Worm (Caenorhabditis elegans) whole organism, L1 larva: ENCODE data around the gene C06A8.8.

Experiments used
- C16A3.4 ChIP-seq: fragments of 150-350 bp; optimal IDR thresholded peaks from 2 replicates; lab custom pipeline; 2014; ENCODE audit warnings: missing biosample characterization, missing genetic modification characterization
- C34B4.2 ChIP-seq: sonication (generic microtip); optimal IDR thresholded peaks from 2 replicates; lab custom pipeline; 2017; ENCODE audit warnings: mild to moderate bottlenecking, missing genetic modification characterization, missing compliant biosample characterization
- aha-1 ChIP-seq: fragments of 150-350 bp; optimal IDR thresholded peaks from 2 replicates; lab custom pipeline; 2014; ENCODE audit warnings: missing biosample characterization, missing genetic modification characterization
- ama-1 ChIP-seq: fragments of 150-350 bp; optimal IDR thresholded peaks from 2 replicates; lab custom pipeline; 2014
- ceh-63 ChIP-seq: fragments of 200-800 bp; sonication (Bioruptor generic); optimal IDR thresholded peaks from 2 replicates; lab custom pipeline; 2018; ENCODE audit warnings: mild to moderate bottlenecking, missing genetic modification characterization, missing compliant biosample characterization
- ceh-88 ChIP-seq: fragments of 200-800 bp; sonication (Bioruptor generic); IDR thresholded peaks from 2 replicates; pipeline ENCODE4 v1.3.6; 2022; ENCODE audit warnings: missing genetic modification characterization, missing compliant biosample characterization
- ceh-90 ChIP-seq: sonication (generic microtip); optimal IDR thresholded peaks from 2 replicates; lab custom pipeline; 2016; ENCODE audit warnings: missing genetic modification characterization, missing compliant biosample characterization
- ces-1 ChIP-seq: fragments of 150-350 bp; optimal IDR thresholded peaks from 2 replicates; lab custom pipeline; 2014; ENCODE audit warnings: missing biosample characterization, missing genetic modification reagents, missing genetic modification characterization
- fkh-10 ChIP-seq: sonication (generic microtip); optimal IDR thresholded peaks from 2 replicates; lab custom pipeline; 2017; ENCODE audit warnings: missing biosample characterization, missing genetic modification reagents, missing genetic modification characterization
- fkh-4 ChIP-seq: sonication (generic microtip); optimal IDR thresholded peaks from 2 replicates; lab custom pipeline; 2016; ENCODE audit warnings: missing compliant biosample characterization, missing genetic modification characterization, borderline replicate concordance
- irx-1 ChIP-seq: sonication (generic microtip); optimal IDR thresholded peaks from 2 replicates; lab custom pipeline; 2016; ENCODE audit warnings: missing genetic modification characterization, missing compliant biosample characterization
- lin-14 ChIP-seq: fragments of 200-800 bp; sonication (Bioruptor generic); optimal IDR thresholded peaks from 2 replicates; lab custom pipeline; 2018; ENCODE audit warnings: mild to moderate bottlenecking, missing genetic modification characterization, moderate library complexity, missing compliant biosample characterization
- mab-9 ChIP-seq: fragments of 200-800 bp; sonication (Bioruptor generic); IDR thresholded peaks from 2 replicates; pipeline ENCODE4 v1.3.6; 2022; ENCODE audit warnings: missing genetic modification reagents, missing genetic modification characterization, missing compliant biosample characterization
- mep-1 ChIP-seq: fragments of 150-350 bp; optimal IDR thresholded peaks from 2 replicates; lab custom pipeline; 2014; ENCODE audit warnings: missing biosample characterization, missing genetic modification characterization
- nhr-11 ChIP-seq: fragments of 150-350 bp; optimal IDR thresholded peaks from 2 replicates; lab custom pipeline; 2014; ENCODE audit warnings: missing biosample characterization, missing genetic modification characterization
- nhr-28 ChIP-seq: fragments of 150-350 bp; optimal IDR thresholded peaks from 2 replicates; lab custom pipeline; 2014; ENCODE audit warnings: missing biosample characterization, missing genetic modification characterization
- nhr-47 ChIP-seq: sonication (generic microtip); optimal IDR thresholded peaks from 2 replicates; lab custom pipeline; 2016; ENCODE audit warnings: mild to moderate bottlenecking, missing genetic modification characterization, moderate library complexity, missing compliant biosample characterization
- nhr-71 ChIP-seq: sonication (generic microtip); optimal IDR thresholded peaks from 2 replicates; lab custom pipeline; 2016; ENCODE audit warnings: mild to moderate bottlenecking, missing genetic modification characterization, moderate library complexity, missing compliant biosample characterization
- nhr-76 ChIP-seq: sonication (generic microtip); optimal IDR thresholded peaks from 2 replicates; lab custom pipeline; 2017; ENCODE audit warnings: missing biosample characterization, missing genetic modification characterization
- nhr-84 ChIP-seq: sonication (generic microtip); optimal IDR thresholded peaks from 2 replicates; lab custom pipeline; 2017; ENCODE audit warnings: missing biosample characterization, missing genetic modification characterization
- nhr-85 ChIP-seq: sonication (generic microtip); peaks from one replicate; lab custom pipeline; 2016; ENCODE audit warnings: missing genetic modification characterization, inconsistent platforms, missing compliant biosample characterization
- pag-3 ChIP-seq: sonication (generic microtip); optimal IDR thresholded peaks from 2 replicates; lab custom pipeline; 2017; ENCODE audit warnings: missing genetic modification characterization, mild to moderate bottlenecking, missing compliant biosample characterization, antibody characterized with exemption, borderline replicate concordance; ENCODE audit not compliant: insufficient read depth
- rnt-1 ChIP-seq: sonication (generic microtip); optimal IDR thresholded peaks from 2 replicates; lab custom pipeline; 2016; ENCODE audit warnings: mild to moderate bottlenecking, missing genetic modification characterization, moderate library complexity, missing compliant biosample characterization
- skn-1 ChIP-seq: fragments of 150-350 bp; optimal IDR thresholded peaks from 2 replicates; lab custom pipeline; 2014; ENCODE audit warnings: missing biosample characterization, missing genetic modification characterization
- sptf-1 ChIP-seq: fragments of 150-350 bp; optimal IDR thresholded peaks from 2 replicates; lab custom pipeline; 2014; ENCODE audit warnings: missing biosample characterization, missing genetic modification characterization
- swsn-7 ChIP-seq: sonication (generic microtip); optimal IDR thresholded peaks from 2 replicates; lab custom pipeline; 2016; ENCODE audit warnings: missing genetic modification characterization, missing compliant biosample characterization
- tbx-2 ChIP-seq: sonication (generic microtip); optimal IDR thresholded peaks from 2 replicates; lab custom pipeline; 2016; ENCODE audit warnings: missing genetic modification characterization, missing compliant biosample characterization
- unc-30 ChIP-seq: sonication (generic microtip); optimal IDR thresholded peaks from 2 replicates; lab custom pipeline; 2017; ENCODE audit warnings: missing biosample characterization, missing genetic modification characterization
- unc-86 ChIP-seq: sonication (generic microtip); optimal IDR thresholded peaks from 2 replicates; lab custom pipeline; 2016; ENCODE audit warnings: missing genetic modification characterization, missing compliant biosample characterization
- vab-15 ChIP-seq: sonication (generic microtip); optimal IDR thresholded peaks from 2 replicates; lab custom pipeline; 2017; ENCODE audit warnings: missing genotype, mild to moderate bottlenecking, missing genetic modification characterization, missing compliant biosample characterization
- xbp-1 ChIP-seq: sonication (generic microtip); optimal IDR thresholded peaks from 2 replicates; lab custom pipeline; 2016; ENCODE audit warnings: missing genetic modification characterization, missing compliant biosample characterization
- ztf-11 ChIP-seq, 2 experiments: sonication (generic microtip); optimal IDR thresholded peaks; 2 replicates each; lab custom pipeline; 2016 to 2017; ENCODE audit warnings: missing genetic modification characterization in 2 of 2, missing biosample characterization in 1 of 2, missing compliant biosample characterization in 1 of 2

Gene C06A8.8

DNA sequence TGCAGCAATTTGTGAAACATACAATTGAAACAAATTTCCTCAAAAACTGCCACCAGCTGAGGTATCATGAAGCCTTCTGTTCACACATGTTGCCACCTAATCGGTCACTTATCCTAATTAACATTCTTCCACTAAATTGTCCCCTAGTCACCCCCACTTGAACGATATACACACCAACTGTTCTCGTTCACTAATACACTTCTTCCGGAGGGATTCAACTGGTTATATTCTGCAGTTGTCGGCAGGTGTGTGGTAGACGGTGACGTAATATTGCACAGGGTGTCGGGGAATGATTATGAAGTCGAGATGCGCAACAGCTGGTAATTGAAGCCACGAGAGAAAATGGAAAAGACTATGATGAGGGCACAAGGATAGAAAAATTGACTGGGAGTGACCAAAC, 43.6 kb upstream of the C06A8.8 start:
- TF ChIP-seq mep-1 (peak; percentile 9), nhr-85 (tag; lab: Kevin White, UChicago) (peak; percentile 61), fkh-10 (GFP tag; lab: Kevin White, UChicago) (no peak), vab-15 (peak; percentile 54), nhr-47 (tag; lab: Kevin White, UChicago) (no peak), lin-14 (peak; percentile 18), ceh-63 (GFP tag; lab: Kevin White, UChicago) (no peak), ztf-11 (tag; optimal IDR thresholded peaks at IDR 0.05; lab: Kevin White, UChicago) (peak in 1 of 2 experiments; percentile 85), aha-1 (no peak), tbx-2 (peak; percentile 79), ces-1 (GFP tag; lab: Kevin White, UChicago) (no peak), nhr-28 (tag; lab: Kevin White, UChicago) (no peak), nhr-71 (tag; lab: Kevin White, UChicago) (no peak), nhr-84 (tag; lab: Kevin White, UChicago) (no peak)
- TF ChIP-seq, all 84 proteins: peak for 6

DNA sequence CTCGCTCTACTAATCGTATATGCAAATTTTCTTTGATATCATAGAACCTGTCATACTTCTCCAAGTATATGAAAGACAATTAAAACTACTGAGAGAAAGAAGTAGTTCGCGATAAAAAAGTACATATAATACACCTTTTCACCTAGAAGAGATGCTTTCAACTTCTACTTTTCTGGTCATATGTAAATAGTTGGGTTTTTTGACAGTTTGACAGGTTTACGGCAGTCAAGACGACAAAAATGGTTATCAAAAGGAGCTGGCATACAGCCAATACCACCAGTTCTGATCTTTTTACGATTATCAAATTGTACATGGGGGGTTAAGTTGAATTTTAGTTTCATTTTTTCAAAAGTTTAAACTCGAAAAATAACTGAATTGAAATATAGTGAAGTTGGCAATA, 43.1 kb upstream of the C06A8.8 start:
- no peak for TF ChIP-seq sptf-1 (tag; lab: Kevin White, UChicago)
- TF ChIP-seq fkh-4: no peak
- no peak for TF ChIP-seq nhr-76 (tag; lab: Kevin White, UChicago)
- TF ChIP-seq nhr-71 (tag; lab: Kevin White, UChicago): no peak
- TF ChIP-seq mab-9 (GFP tag; lab: Robert Waterston, UW): no peak
- no peak for TF ChIP-seq fkh-10 (GFP tag; lab: Kevin White, UChicago)
- TF ChIP-seq nhr-11 (tag; lab: Kevin White, UChicago): no peak
- no peak for TF ChIP-seq pag-3 (tag; lab: Kevin White, UChicago)
- no peak for TF ChIP-seq unc-30 (tag; lab: Kevin White, UChicago)
- no peak for TF ChIP-seq unc-86 (tag; lab: Kevin White, UChicago)
- no peak for TF ChIP-seq C34B4.2 (tag; lab: Kevin White, UChicago)
- TF ChIP-seq, all 84 proteins: peak for 0

DNA sequence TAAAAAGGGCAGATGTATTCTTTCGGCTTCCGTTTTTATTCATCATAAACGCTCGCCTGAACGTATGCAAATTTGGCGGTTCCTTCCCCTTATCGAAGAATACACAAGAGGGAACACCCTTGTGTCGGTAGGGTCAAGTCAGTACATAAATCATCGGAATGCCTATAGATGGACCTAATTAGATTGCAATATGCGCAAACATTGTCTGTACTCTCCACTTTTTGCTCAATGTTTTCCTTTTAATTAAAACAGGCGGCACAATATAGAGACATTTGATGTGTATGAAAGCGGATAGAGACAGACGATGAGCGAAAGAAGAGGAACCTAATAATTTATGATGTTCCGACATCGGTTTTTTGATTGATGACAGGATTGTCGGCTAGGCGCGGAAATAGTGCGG, 42.4 kb upstream of the C06A8.8 start:
- TF ChIP-seq skn-1 (tag; lab: Kevin White, UChicago) (no peak), ztf-11 (tag; optimal IDR thresholded peaks at IDR 0.05; lab: Kevin White, UChicago) (peak in 1 of 2 experiments; percentile 47), tbx-2 (peak; percentile 49), irx-1 (tag; lab: Kevin White, UChicago) (no peak), unc-86 (tag; lab: Kevin White, UChicago) (peak; percentile 50)

DNA sequence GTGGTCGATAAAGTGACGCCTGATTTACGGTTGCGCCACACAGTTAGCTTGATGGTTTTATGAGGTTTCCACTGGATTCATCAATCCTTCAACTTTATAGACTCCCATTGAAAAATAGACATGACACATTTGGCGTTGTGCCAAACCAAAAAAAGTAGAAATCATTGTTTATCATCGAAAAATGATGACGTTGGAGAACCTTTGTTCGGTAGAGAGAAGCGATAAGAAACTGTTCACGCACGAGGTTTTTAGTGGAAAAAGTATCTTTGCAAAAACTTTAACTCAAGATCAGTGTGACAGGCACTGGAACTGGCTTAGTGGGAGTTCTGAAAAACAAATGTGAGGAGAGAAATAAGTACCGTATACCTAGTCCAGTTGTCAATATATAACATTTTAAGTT, 41.8 kb upstream of the C06A8.8 start:
- no peak for TF ChIP-seq swsn-7 (tag; lab: Kevin White, UChicago)

DNA sequence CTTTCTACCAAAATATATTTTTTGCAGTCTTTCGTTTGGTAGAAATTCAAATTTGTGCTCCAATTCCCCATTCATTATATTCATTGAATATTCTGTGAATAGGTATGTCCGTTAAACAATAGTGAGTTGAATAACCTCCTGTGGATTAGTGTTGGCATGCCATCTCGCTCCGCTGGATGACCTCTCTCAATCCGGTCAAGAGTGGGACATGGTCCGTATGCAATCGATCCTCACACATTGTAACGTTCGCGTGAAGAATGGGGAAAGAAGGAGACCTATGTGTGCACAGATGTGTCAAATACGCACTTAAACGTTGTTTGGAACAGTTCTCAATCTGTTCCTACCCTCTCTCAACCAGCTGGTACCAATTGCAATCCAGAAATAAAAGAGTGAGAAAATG, 41.4 kb upstream of the C06A8.8 start:
- TF ChIP-seq xbp-1 (tag; lab: Kevin White, UChicago) (no peak), nhr-85 (tag; lab: Kevin White, UChicago) (no peak)

DNA sequence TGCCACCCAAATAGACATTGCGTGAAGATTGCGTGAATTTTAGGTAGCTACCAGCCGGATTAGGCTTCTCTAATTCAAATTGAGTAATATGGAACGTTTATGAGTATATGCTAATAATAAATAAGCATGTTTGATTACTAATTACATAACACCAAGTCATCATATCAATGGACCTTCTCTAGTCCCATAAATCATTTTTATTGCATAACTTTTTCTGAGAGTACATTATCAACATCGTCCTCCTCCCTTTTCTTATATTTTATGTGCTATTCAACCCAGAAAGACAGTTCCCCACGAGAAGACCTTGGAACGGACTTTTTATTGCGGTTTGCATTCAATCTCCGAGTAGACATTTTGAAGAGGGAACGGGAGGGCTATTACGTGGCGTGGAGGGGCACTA, 40.5 kb upstream of the C06A8.8 start:
- no peak for TF ChIP-seq ceh-90 (tag; lab: Kevin White, UChicago)
- peak; percentile 7 for TF ChIP-seq ama-1 (lab: Kevin White, UChicago)
- TF ChIP-seq C16A3.4 (tag; lab: Kevin White, UChicago): no peak

DNA sequence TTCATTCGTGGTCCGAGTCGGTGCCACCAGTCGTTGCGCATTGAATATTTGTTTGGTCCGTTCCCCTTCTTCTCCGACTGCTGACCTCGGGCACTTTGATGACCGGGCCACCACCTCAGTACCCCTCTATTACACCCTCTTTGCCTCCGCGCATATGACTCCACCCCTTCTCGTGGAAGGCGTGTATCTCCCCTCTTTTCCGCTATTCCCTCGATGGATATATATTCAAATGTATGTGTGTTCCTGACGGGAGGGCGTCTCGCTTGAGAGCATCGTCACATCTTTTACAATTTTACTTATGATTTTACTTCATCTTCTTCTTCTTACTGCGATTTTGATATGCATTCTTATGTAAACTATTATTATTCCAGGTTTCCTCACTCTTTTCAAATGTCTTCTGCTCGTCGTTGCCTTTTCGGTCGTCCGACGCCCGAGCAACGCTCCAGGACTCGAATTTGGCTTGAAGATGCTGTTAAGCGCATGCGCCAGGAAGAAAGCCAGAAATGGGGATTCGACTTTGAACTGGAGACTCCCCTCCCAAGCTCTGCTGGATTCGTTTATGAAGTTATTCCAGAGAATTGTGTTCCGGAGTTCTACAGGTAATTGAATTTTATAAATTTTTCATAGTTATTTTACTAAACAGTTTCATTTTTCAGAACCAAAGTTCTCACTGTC, 39.2 kb upstream of the C06A8.8 start, which contains the start of gene cki-1:
Gene cki-1, plus strand, starts transcription at position 372 of the 675 bp plus-strand sequence.
- TF ChIP-seq rnt-1 (tag; lab: Kevin White, UChicago) (peak; percentile 4), ceh-88 (GFP tag; lab: Robert Waterston, UW) (no peak), ztf-11 (tag; optimal IDR thresholded peaks at IDR 0.05; lab: Kevin White, UChicago) (peak in 1 of 2 experiments; percentile 22)
